Worm (Caenorhabditis elegans): ENCODE measurements around the gene ras-1.

DNA sequence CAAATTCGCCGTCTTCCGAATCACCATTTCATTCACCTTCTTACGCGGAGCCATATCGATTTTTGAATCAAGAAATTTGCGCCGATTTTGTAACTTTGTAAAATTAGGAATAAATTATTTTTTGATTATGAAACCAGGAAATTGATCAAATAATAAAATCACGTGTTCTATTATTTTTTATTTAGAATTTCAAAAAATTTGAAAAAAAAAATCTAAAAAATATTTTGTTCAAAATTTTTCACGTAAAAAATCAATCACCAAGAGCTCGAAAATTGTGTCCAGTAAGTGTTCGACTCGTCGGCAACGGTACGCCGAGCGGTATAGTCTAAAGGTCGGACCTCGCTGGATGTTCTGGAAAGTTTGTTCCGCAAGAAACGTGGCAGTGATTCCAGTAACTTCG is 41.6 kb upstream of the ras-1 start, which contains the start of gene Y57A10B.7:
- TF ChIP-seq snpc-4 (tag; optimal IDR thresholded peaks at IDR 0.05) (no peak), ces-1 (GFP tag; optimal IDR thresholded peaks at IDR 0.05) (no peak), nhr-12 (tag; optimal IDR thresholded peaks at IDR 0.05) (no peak), nhr-76 (tag; optimal IDR thresholded peaks at IDR 0.05) (no peak)
